Fruit fly (Drosophila melanogaster) Kc167 (cell line): Measurements from ENCODE around the gene Bhmt.

ENCODE experiments used
- Myc ChIP-seq: fragments of >200 bp; optimal IDR thresholded peaks from 2 replicates; lab custom pipeline; 2017; ENCODE audit warnings: missing external identifiers
- Sin3A ChIP-seq: fragments of >200 bp; optimal IDR thresholded peaks from 2 replicates; lab custom pipeline; 2018; ENCODE audit warnings: missing external identifiers
- h ChIP-seq: fragments of >200 bp; optimal IDR thresholded peaks from 3 replicates; lab custom pipeline; 2018; ENCODE audit warnings: missing external identifiers
- insv ChIP-seq: fragments of >200 bp; optimal IDR thresholded peaks from 3 replicates; lab custom pipeline; 2018; ENCODE audit warnings: missing external identifiers
- psq ChIP-seq: fragments of >200 bp; optimal IDR thresholded peaks from 2 replicates; lab custom pipeline; 2017; ENCODE audit warnings: missing external identifiers
- ttk ChIP-seq: sonication (Bioruptor generic); optimal IDR thresholded peaks from 2 replicates; lab custom pipeline; 2017; ENCODE audit warnings: missing external identifiers

Gene Bhmt

DNA sequence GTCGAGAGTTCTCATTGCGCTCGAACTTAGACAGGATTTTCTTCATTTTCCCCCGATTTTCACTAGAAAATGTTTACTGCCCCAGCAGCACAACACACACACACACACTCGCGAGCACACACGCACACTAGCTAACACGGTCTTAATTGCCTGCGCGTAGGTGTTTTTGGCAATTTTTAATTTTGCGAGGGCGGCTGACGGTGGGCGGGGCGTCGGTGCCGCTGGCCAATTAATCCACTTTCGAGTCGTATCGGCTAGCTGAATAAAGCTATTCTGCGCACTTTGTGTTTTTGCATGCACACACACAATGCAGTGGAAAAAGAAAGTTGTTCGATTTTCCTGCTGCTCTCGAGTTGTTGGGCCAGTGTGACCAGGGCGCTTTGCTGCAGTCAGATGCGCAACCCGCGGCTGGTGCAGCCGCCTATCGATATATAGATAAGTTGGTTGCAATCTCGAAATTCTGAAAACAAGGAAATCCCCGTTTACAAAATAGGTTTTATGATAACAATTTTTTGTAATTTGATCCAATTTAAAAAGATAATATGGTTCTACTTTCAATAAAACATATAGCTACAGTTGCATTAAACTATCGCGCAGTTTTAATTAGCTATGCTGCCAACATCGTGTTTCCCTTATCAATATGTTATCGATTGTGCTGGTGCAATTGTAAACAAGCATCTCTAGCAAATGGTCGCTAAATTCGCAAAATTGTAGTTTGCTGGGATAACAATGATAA lies 11.4 kb upstream of the Bhmt start, which contains the start of the genes Nak and Tango6:
Nak (minus strand) TSS at position 375 of the 736 bp plus-strand sequence.
Tango6 (plus strand) TSS at position 659 of the 736 bp plus-strand sequence.
- peak; percentile 96 for TF ChIP-seq Sin3A
- TF ChIP-seq h (lab: Kevin White, UChicago), result no peak

DNA sequence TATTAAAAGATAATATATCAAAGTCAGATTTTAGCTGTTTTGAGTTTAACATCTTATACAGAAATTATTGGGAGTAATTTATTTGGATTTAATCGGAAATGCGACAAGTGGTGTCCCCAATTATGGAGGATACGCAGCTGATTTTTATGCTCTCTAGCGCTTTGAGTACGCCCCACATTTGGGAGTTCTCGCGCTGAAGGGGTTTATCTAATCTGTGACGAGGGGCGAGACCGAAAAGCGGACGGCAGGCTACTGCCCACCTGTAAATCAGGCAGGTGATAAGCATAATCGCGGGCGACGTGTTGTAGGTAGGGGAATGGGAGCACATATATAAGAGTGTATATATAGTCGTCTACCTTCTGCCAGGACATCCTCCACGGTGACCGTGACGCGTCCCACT lies 10.8 kb upstream of the Bhmt start:
- TF ChIP-seq Sin3A (no peak), Myc (lab: Kevin White, UChicago) (no peak), insv (lab: Kevin White, UChicago) (no peak), psq (lab: Kevin White, UChicago) (no peak), ttk (no peak), h (lab: Kevin White, UChicago) (no peak)

DNA sequence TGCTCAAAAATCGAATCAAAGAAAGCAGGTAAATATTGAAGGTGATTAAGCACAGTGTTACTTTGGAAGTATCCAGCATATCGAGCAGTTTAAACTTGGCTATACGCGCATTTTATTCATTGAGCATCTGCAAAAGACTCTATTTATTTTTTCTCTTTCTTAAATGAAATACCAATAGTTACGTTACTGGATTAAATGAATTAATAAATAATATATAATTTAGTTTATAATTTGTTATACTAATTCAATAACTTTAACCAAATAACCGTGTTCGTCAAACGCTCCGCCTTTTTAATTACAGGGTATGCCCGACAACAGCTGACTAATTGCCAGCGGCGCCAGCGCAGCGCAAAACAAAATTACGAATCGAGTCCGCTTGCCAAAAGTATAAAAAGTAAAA lies 9.7 kb upstream of the Bhmt start:
- TF ChIP-seq Myc (lab: Kevin White, UChicago), result no peak
- no peak for TF ChIP-seq Sin3A
- TF ChIP-seq insv (lab: Kevin White, UChicago), result no peak
- TF ChIP-seq h (lab: Kevin White, UChicago), result no peak
- no peak for TF ChIP-seq psq (lab: Kevin White, UChicago)
- no peak for TF ChIP-seq ttk

DNA sequence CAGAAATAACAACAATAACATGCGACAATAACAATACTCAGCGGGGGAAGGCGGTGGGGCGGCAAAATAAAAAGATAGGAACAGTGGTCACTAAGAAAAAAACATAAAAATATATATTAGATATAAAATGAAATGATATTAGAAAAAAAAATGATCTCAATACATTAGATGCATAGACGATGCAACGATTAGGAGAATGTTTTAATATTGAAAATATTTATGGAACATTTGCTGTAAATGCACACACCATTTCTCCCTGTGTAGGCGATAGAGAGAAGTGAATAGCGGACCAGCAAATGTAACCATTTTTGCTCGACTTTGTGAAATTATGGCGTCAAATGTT lies 9.1 kb upstream of the Bhmt start:
- TF ChIP-seq Sin3A, result no peak
- TF ChIP-seq Myc (lab: Kevin White, UChicago), result no peak
- no peak for TF ChIP-seq psq (lab: Kevin White, UChicago)
- no peak for TF ChIP-seq ttk
- TF ChIP-seq h (lab: Kevin White, UChicago), result no peak
- no peak for TF ChIP-seq insv (lab: Kevin White, UChicago)

DNA sequence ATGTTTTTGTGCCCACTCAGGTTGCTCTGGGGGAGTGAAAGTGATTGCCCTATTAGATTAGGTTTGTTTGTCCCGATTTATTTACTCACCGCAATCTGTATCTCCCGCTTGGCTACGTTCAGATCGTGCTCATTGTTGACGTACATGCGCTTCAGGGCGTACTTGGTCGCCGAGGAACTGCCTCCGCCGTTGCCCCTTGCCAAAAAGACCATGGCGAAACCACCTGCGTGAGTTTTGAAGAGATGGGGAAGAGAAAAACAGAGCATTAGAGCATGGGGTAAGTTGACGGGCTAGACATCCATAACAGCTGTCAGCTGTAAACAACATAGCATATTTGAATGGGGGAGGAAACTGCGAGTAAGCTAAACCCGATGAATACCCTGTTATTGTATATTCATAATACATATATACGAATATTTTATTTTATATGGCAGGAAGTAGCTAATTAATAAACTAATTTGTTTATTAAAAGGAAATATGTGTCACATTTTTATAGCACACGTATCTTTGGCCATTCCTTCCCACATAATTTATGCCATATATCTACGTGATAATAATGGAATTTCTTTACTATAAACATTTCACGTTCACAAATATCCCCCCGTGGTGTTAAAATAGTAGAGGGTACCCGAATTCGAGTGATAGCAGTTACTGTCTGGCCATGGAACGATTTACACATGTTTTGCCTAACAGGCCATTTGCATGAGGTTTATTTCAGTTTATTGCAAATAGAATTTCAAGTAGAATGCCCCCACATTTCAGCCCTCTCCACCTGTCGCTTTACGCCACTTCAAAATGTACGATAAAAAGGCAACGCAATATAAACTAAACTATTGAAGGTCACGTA lies 8.5 kb upstream of the Bhmt start:
- TF ChIP-seq h (lab: Kevin White, UChicago), result no peak
- no peak for TF ChIP-seq Sin3A
- no peak for TF ChIP-seq ttk
- TF ChIP-seq psq (lab: Kevin White, UChicago), result no peak
- TF ChIP-seq Myc (lab: Kevin White, UChicago), result no peak
- no peak for TF ChIP-seq insv (lab: Kevin White, UChicago)

DNA sequence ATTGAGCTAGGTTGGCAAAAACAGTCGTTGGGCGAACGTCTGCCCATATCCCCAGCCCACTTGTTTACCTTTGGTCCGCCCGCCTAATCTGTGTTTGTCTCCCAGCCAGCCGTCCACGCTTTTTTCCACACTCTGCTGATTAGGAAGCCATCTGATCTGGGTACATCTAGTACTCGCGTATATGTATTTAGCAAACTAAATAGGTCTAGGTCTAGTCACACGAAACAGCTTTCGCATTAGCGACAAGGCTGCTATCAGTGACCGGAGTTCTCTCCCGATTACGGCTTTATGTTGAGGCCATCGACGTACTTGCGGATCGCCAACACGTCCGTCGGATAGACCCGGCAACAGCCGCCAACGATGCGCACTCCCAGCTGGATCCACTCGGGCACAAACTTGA lies 1.4 kb downstream of the Bhmt start:
- TF ChIP-seq Myc (lab: Kevin White, UChicago) (no peak), psq (lab: Kevin White, UChicago) (no peak), insv (lab: Kevin White, UChicago) (no peak), Sin3A (no peak), ttk (no peak), h (lab: Kevin White, UChicago) (no peak)

DNA sequence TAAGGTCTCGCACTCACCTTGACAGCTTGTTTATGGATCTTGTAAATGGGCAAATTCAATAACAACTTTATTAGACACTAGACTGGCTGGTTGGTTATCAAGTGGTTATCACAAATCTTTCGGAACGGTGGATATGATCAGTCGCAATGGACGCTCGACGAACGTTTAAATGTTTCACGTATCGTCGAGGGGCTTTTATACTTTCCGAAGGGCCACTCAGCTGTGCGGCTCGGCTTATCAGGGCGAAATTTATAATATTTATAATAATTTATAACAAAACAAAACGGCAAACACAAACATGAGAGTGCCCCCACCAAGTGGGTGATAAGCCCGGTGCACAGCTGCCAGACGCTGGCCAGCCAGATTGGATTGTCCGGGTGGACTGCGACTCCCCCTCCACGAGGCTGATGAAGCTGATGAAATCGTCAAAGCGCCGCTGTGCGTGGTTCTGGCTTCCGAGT lies 2.8 kb downstream of the Bhmt start, which contains the start of gene CG10621:
CG10621 (minus strand) TSS at position 177 of the 461 bp plus-strand sequence.
- TF ChIP-seq Sin3A, result no peak
- TF ChIP-seq psq (lab: Kevin White, UChicago), result no peak
- TF ChIP-seq insv (lab: Kevin White, UChicago), result no peak
- TF ChIP-seq Myc (lab: Kevin White, UChicago), result no peak
- no peak for TF ChIP-seq h (lab: Kevin White, UChicago)
- no peak for TF ChIP-seq ttk

DNA sequence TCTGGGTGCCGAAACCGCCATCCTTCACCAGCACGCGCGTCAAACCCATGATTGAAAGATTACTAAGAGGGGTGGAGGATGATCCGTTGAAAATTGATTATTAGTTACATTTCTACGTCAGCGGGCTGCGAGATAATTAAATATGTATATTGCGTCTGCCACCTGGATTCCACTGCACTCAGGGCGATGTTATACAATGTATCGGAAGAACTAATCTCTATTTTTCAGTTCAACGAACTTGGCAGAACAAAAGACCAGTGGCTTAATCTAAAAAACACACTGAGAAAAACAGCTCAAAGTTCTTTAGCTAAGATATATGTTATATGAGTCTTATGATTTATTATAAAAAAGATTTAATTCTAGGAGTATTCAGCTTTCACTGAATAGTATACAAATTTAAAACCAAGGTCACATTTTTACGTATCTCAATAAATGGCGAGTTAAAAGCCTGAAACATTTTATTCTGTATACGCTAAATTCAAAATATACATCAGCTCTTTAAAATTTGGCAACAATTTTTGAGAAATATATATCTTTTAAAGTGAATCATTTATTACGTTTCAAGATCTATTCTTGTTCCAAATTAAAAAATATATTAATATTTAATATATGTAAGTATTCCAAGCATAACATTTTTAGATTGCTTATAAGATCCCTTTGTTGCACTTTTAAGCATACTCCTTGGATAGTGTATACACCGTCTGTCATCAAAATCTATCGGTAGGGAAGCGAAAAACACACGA lies 3.4 kb downstream of the Bhmt start:
- TF ChIP-seq ttk (no peak), Sin3A (no peak), Myc (lab: Kevin White, UChicago) (no peak), psq (lab: Kevin White, UChicago) (no peak), insv (lab: Kevin White, UChicago) (no peak), h (lab: Kevin White, UChicago) (no peak)

DNA sequence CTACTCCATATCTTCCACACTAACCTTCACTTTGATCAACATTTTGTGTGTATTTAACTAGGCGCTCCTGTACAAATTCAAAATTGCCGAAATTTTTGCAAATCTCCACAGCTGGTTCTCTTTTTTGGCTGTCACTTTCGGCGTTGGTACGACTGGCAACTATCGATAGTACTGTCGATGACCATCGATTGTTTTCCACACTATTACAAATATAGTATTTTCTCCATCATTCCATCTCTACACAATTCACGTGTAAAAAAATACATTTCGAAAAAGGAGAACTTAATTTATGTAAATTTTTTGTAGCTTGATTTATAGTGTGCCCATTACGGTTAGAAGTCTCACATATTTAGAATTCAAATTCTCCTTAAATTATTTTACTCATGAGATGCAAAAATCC lies 5.4 kb downstream of the Bhmt start, which contains the start of gene Nedd8:
Nedd8 (minus strand) TSS at position 164 of the 400 bp plus-strand sequence.
- no peak for TF ChIP-seq h (lab: Kevin White, UChicago)
- no peak for TF ChIP-seq insv (lab: Kevin White, UChicago)
- no peak for TF ChIP-seq ttk
- no peak for TF ChIP-seq psq (lab: Kevin White, UChicago)
- TF ChIP-seq Sin3A, result no peak
- TF ChIP-seq Myc (lab: Kevin White, UChicago), result no peak

DNA sequence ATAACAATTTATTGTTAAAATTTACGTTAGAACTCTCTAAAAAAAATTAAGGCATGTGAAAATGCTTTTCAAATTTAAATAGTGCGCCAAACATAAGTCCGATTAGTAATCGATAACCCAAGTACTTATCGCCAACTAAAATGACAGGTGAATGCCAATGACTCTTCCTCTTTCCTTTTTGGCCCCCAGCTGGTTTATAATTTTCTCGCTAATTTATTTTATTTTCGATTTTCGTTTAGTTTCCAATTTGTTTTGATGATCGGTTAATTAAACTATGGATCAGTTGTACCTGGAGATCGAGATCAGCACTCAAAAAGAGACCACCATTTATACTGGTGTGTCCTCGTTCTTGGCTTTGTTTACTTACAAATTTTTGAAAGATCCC lies 8.4 kb downstream of the Bhmt start, which contains the start of gene CG10428:
CG10428 (plus strand) TSS at position 161 of the 385 bp plus-strand sequence.
- TF ChIP-seq ttk, result no peak
- TF ChIP-seq h (lab: Kevin White, UChicago), result no peak
- no peak for TF ChIP-seq psq (lab: Kevin White, UChicago)
- TF ChIP-seq Myc (lab: Kevin White, UChicago), result no peak
- TF ChIP-seq insv (lab: Kevin White, UChicago), result no peak
- TF ChIP-seq Sin3A, result no peak

DNA sequence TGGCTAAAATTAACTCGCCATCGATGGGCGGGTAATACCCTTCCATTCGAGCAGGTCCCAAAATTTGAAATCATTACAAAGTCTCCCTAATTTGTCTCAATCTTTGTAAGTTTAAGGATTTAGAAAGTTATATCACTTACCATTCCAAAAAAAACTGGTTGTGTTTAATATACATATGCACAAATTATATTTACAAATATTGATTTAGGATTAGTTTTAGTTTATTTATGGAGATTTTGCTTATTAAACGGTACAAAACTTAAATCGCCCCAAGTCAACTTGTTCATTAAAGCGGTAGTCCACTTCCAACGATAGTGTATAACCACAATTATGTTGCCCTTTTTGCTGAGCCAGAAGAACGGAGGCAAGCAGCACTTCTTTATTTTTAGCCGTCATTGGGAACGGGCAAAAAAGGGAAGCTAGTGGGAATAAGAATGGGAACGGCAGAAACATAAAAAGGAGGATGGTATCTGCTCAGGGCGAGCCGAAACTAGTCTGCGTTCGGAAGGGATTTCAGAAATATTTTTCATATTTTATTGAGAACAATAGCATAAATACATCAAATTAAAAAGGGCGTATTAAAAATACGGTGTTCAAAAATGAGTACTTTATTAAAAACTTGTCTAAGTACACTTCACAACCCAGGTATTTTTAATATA lies 8.9 kb downstream of the Bhmt start:
- no peak for TF ChIP-seq h (lab: Kevin White, UChicago)
- TF ChIP-seq Myc (lab: Kevin White, UChicago), result no peak
- no peak for TF ChIP-seq psq (lab: Kevin White, UChicago)
- TF ChIP-seq insv (lab: Kevin White, UChicago), result no peak
- TF ChIP-seq ttk, result no peak
- no peak for TF ChIP-seq Sin3A
